Fruit fly (Drosophila melanogaster): ENCODE results near the gene mei-9.

The mei-9 gene

DNA sequence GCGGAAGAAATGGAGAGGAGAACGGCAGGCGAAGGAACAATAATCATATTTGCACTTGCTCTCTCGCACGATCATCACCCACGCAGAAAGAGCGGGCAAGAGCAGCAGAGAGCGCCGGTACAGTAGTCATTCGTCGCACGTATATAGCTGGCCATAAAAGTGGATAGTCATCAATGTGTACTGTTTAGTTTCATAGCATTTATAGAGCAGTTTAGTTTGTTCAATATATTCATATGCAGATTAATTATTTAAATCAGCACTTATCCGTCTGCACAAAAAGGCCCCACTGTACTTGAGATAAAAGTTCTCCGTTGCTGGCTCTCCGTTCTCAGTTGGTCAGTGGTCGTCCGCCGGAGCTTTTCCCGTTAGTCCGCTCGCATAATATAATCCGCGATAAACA, 6.2 kb upstream of the mei-9 start (continued):
- TF ChIP-seq Ssrp (tag; optimal IDR thresholded peaks at IDR 0.05) = peak; percentile 93
- TF ChIP-seq sens-2 (GFP tag; IDR thresholded peaks at IDR 0.05) = peak; percentile 98
- TF ChIP-seq Hr39 (optimal IDR thresholded peaks at IDR 0.05) = no peak
- TF ChIP-seq CG4730 (GFP tag; IDR thresholded peaks at IDR 0.05) = peak; percentile 99
- peak; percentile 99 for TF ChIP-seq CG13296 (GFP tag; optimal IDR thresholded peaks at IDR 0.05)
- peak; percentile 99 for TF ChIP-seq Hmr (GFP tag; optimal IDR thresholded peaks at IDR 0.05)
- TF ChIP-seq CG13424 (tag; optimal IDR thresholded peaks at IDR 0.05) = peak; percentile 99
- no peak for TF ChIP-seq prd (optimal IDR thresholded peaks at IDR 0.05)
- peak; percentile 99 for TF ChIP-seq prd (GFP tag; IDR thresholded peaks at IDR 0.05)
- peak; percentile 99 for TF ChIP-seq cas (GFP tag; IDR thresholded peaks at IDR 0.05)
- TF ChIP-seq pzg (GFP tag; optimal IDR thresholded peaks at IDR 0.05) = peak; percentile 42
- TF ChIP-seq CG15514 (GFP tag; optimal IDR thresholded peaks at IDR 0.05) = peak; percentile 94
- peak; percentile 99 for TF ChIP-seq Ptx1 (GFP tag; IDR thresholded peaks at IDR 0.05)
- peak; percentile 99 for TF ChIP-seq CG6272 (GFP tag; IDR thresholded peaks at IDR 0.05)
- peak; percentile 98 for TF ChIP-seq Oli (tag; optimal IDR thresholded peaks at IDR 0.05)
- TF ChIP-seq CG12219 (GFP tag; optimal IDR thresholded peaks at IDR 0.05) = peak; percentile 98
- TF ChIP-seq Gsc (GFP tag; IDR thresholded peaks at IDR 0.05) = peak; percentile 95
- TF ChIP-seq lov (optimal IDR thresholded peaks at IDR 0.05) = no peak
- peak; percentile 96 for TF ChIP-seq lov (GFP tag; IDR thresholded peaks at IDR 0.05)
- peak; percentile 96 for TF ChIP-seq CG17568 (GFP tag; optimal IDR thresholded peaks at IDR 0.05)
- TF ChIP-seq CG11398 (GFP tag; optimal IDR thresholded peaks at IDR 0.05) = peak; percentile 96
- TF ChIP-seq Trl (optimal IDR thresholded peaks at IDR 0.05) = peak; percentile 47 to 90
- peak; percentile 97 for TF ChIP-seq Trl (GFP tag; optimal IDR thresholded peaks at IDR 0.05)
- peak; percentile 19 for TF ChIP-seq pros (GFP tag; optimal IDR thresholded peaks at IDR 0.05)
- peak; percentile 95 for TF ChIP-seq CkIIα-i1 (GFP tag; IDR thresholded peaks at IDR 0.05)
- TF ChIP-seq CG11093 (GFP tag; IDR thresholded peaks at IDR 0.05) = peak; percentile 99
- TF ChIP-seq CG10543 (GFP tag; optimal IDR thresholded peaks at IDR 0.05) = peak; percentile 99
- TF ChIP-seq Neu2 (GFP tag; optimal IDR thresholded peaks at IDR 0.05; ENCODE audit: borderline replicate concordance) = peak; percentile 79
- peak; percentile 75 for TF ChIP-seq CG2202 (tag; optimal IDR thresholded peaks at IDR 0.05)
- peak; percentile 98 for TF ChIP-seq Sox102F (GFP tag; optimal IDR thresholded peaks at IDR 0.05)
- TF ChIP-seq Nf-YB (GFP tag; optimal IDR thresholded peaks at IDR 0.05) = peak; percentile 81
- peak; percentile 94 for TF ChIP-seq salm (tag; optimal IDR thresholded peaks at IDR 0.05)
- TF ChIP-seq tup (GFP tag; optimal IDR thresholded peaks at IDR 0.05) = peak; percentile 92
- peak; percentile 98 for TF ChIP-seq chm (GFP tag; IDR thresholded peaks at IDR 0.05)
- TF ChIP-seq bsh (GFP tag; optimal IDR thresholded peaks at IDR 0.05) = peak; percentile 88 to 97
- TF ChIP-seq NfI (GFP tag; optimal IDR thresholded peaks at IDR 0.05) = peak; percentile 99
- peak; percentile 99 for TF ChIP-seq al (GFP tag; IDR thresholded peaks at IDR 0.05)
- TF ChIP-seq p53 (GFP tag; optimal IDR thresholded peaks at IDR 0.05) = peak; percentile 88
- peak; percentile 96 for TF ChIP-seq CG4424 (GFP tag; optimal IDR thresholded peaks at IDR 0.05)
- peak; percentile 97 for TF ChIP-seq kay (GFP tag; optimal IDR thresholded peaks at IDR 0.05)
- TF ChIP-seq CG4360 (GFP tag; IDR thresholded peaks at IDR 0.05) = peak; percentile 78
- peak; percentile 95 for TF ChIP-seq Blimp-1 (GFP tag; optimal IDR thresholded peaks at IDR 0.05)
- TF ChIP-seq Oaz (GFP tag; IDR thresholded peaks at IDR 0.05) = peak; percentile 98
- TF ChIP-seq mam (GFP tag; optimal IDR thresholded peaks at IDR 0.05) = peak; percentile 99
- peak; percentile 96 for TF ChIP-seq disco-r (GFP tag; optimal IDR thresholded peaks at IDR 0.05)
- TF ChIP-seq grau (tag; optimal IDR thresholded peaks at IDR 0.05) = peak; percentile 99
- TF ChIP-seq sug (tag; optimal IDR thresholded peaks at IDR 0.05) = peak; percentile 98
- peak; percentile 98 for TF ChIP-seq org-1 (GFP tag; optimal IDR thresholded peaks at IDR 0.05)
- TF ChIP-seq az2 (GFP tag; optimal IDR thresholded peaks at IDR 0.05) = peak; percentile 97
- no peak for TF ChIP-seq CG14860 (GFP tag; IDR thresholded peaks at IDR 0.05; ENCODE audit: partially characterized antibody)
- peak; percentile 100 for TF ChIP-seq Dbx (GFP tag; IDR thresholded peaks at IDR 0.05)
- TF ChIP-seq vfl (GFP tag; optimal IDR thresholded peaks at IDR 0.05) = peak; percentile 97
